Worm (Caenorhabditis elegans): ENCODE measurements around the gene C02B4.3.
A peak's percentile ranks its signal among the peaks of the same experiment; 100 is the strongest.

The C02B4.3 gene

ce11 chrX:12637978-12638377, 21.7 kb downstream of the C02B4.3 start:
- no peak for TF ChIP-seq ceh-19 (GFP tag; optimal IDR thresholded peaks at IDR 0.05)

- no peak for TF ChIP-seq unc-42 (tag; optimal IDR thresholded peaks at IDR 0.05)
- TF ChIP-seq elt-4 (tag; optimal IDR thresholded peaks at IDR 0.05): peak; percentile 17
- TF ChIP-seq nhr-11 (tag; optimal IDR thresholded peaks at IDR 0.05): no peak
- no peak for TF ChIP-seq C38D4.7 (GFP tag; optimal IDR thresholded peaks at IDR 0.05)
- peak; percentile 9 for TF ChIP-seq ceh-14 (tag; optimal IDR thresholded peaks at IDR 0.05)
- TF ChIP-seq C08G9.2 (tag; optimal IDR thresholded peaks at IDR 0.05): peak; percentile 18
- TF ChIP-seq ceh-18 (tag; optimal IDR thresholded peaks at IDR 0.05): no peak
- no peak for TF ChIP-seq F13H6.1 (tag; optimal IDR thresholded peaks at IDR 0.05)
- TF ChIP-seq hlh-13 (GFP tag; optimal IDR thresholded peaks at IDR 0.05): no peak
- TF ChIP-seq tbx-7 (tag; optimal IDR thresholded peaks at IDR 0.05): no peak
- TF ChIP-seq che-1 (tag; optimal IDR thresholded peaks at IDR 0.05): no peak
- TF ChIP-seq unc-86 (tag; optimal IDR thresholded peaks at IDR 0.05): no peak
- no peak for TF ChIP-seq ceh-2 (tag; optimal IDR thresholded peaks at IDR 0.05)
- TF ChIP-seq K02D7.2 (tag; optimal IDR thresholded peaks at IDR 0.05): no peak
- TF ChIP-seq fax-1 (tag; optimal IDR thresholded peaks at IDR 0.05): no peak
- no peak for TF ChIP-seq ceh-48 (tag; optimal IDR thresholded peaks at IDR 0.05)
- no peak for TF ChIP-seq unc-3 (GFP tag; conservative IDR thresholded peaks at IDR 0.05)
- no peak for TF ChIP-seq unc-3 (tag; optimal IDR thresholded peaks at IDR 0.05)
- TF ChIP-seq elt-2 (tag; optimal IDR thresholded peaks at IDR 0.05): no peak
- no peak for TF ChIP-seq sdc-2 (tag; optimal IDR thresholded peaks at IDR 0.05)
- TF ChIP-seq pha-2 (tag; optimal IDR thresholded peaks at IDR 0.05): no peak
- no peak for TF ChIP-seq ceh-9 (tag; optimal IDR thresholded peaks at IDR 0.05)
- no peak for TF ChIP-seq hlh-6 (tag; optimal IDR thresholded peaks at IDR 0.05)
- TF ChIP-seq ceh-22 (tag; optimal IDR thresholded peaks at IDR 0.05): no peak
These were observed 23.4 kb downstream of the C02B4.3 start for ce11 chrX:12636242-12636641.

ce11 chrX:12635010-12635409, 24.6 kb downstream of the C02B4.3 start:
- no peak for TF ChIP-seq hlh-15 (tag; optimal IDR thresholded peaks at IDR 0.05)
- no peak for TF ChIP-seq hlh-13 (GFP tag; optimal IDR thresholded peaks at IDR 0.05)
- TF ChIP-seq nhr-232 (tag; optimal IDR thresholded peaks at IDR 0.05): no peak
- peak; percentile 14 for TF ChIP-seq tbx-2 (tag; optimal IDR thresholded peaks at IDR 0.05)
- no peak for TF ChIP-seq ceh-6 (GFP tag; optimal IDR thresholded peaks at IDR 0.05)
- no peak for TF ChIP-seq unc-42 (tag; optimal IDR thresholded peaks at IDR 0.05)
- TF ChIP-seq odd-2 (tag; optimal IDR thresholded peaks at IDR 0.05): no peak
- TF ChIP-seq ceh-2 (tag; optimal IDR thresholded peaks at IDR 0.05): no peak
- TF ChIP-seq ceh-30 (tag; optimal IDR thresholded peaks at IDR 0.05): no peak
- no peak for TF ChIP-seq ceh-14 (tag; optimal IDR thresholded peaks at IDR 0.05)
- no peak for TF ChIP-seq ahr-1 (tag; optimal IDR thresholded peaks at IDR 0.05)
- TF ChIP-seq ceh-48 (tag; optimal IDR thresholded peaks at IDR 0.05): no peak
- no peak for TF ChIP-seq ceh-9 (tag; optimal IDR thresholded peaks at IDR 0.05)
- peak; percentile 22 for TF ChIP-seq sdc-2 (tag; optimal IDR thresholded peaks at IDR 0.05)
- TF ChIP-seq fkh-10 (GFP tag; optimal IDR thresholded peaks at IDR 0.05): no peak
- no peak for TF ChIP-seq Y22D7AL.16 (tag; optimal IDR thresholded peaks at IDR 0.05)
- TF ChIP-seq ceh-31 (tag; optimal IDR thresholded peaks at IDR 0.05): no peak
- TF ChIP-seq rnt-1 (tag; optimal IDR thresholded peaks at IDR 0.05): no peak
- peak; percentile 4 for TF ChIP-seq unc-55 (GFP tag; optimal IDR thresholded peaks at IDR 0.05)
- TF ChIP-seq pat-9 (tag; optimal IDR thresholded peaks at IDR 0.05): no peak
- no peak for TF ChIP-seq ets-4 (tag; optimal IDR thresholded peaks at IDR 0.05)
- no peak for TF ChIP-seq hlh-6 (tag; optimal IDR thresholded peaks at IDR 0.05)
- peak; percentile 20 for TF ChIP-seq dve-1 (tag; optimal IDR thresholded peaks at IDR 0.05)
- TF ChIP-seq nfya-1 (tag; optimal IDR thresholded peaks at IDR 0.05): peak; percentile 14
- no peak for TF ChIP-seq lim-6 (tag; optimal IDR thresholded peaks at IDR 0.05)
- peak; percentile 5 for TF ChIP-seq elt-2 (tag; optimal IDR thresholded peaks at IDR 0.05)
- TF ChIP-seq tbx-7 (tag; optimal IDR thresholded peaks at IDR 0.05): no peak
- TF ChIP-seq elt-4 (tag; optimal IDR thresholded peaks at IDR 0.05): no peak
- no peak for TF ChIP-seq ama-1 (optimal IDR thresholded peaks at IDR 0.05)
- no peak for TF ChIP-seq unc-86 (tag; optimal IDR thresholded peaks at IDR 0.05)
- TF ChIP-seq fax-1 (tag; optimal IDR thresholded peaks at IDR 0.05): no peak
- TF ChIP-seq hlh-8 (tag; optimal IDR thresholded peaks at IDR 0.05): no peak
- no peak for TF ChIP-seq ceh-19 (GFP tag; optimal IDR thresholded peaks at IDR 0.05)
- no peak for TF ChIP-seq gmeb-2 (tag; optimal IDR thresholded peaks at IDR 0.05)
- TF ChIP-seq mec-3 (tag; optimal IDR thresholded peaks at IDR 0.05; ENCODE audit: borderline replicate concordance): no peak
- no peak for TF ChIP-seq C08G9.2 (tag; optimal IDR thresholded peaks at IDR 0.05)
- no peak for TF ChIP-seq ztf-16 (tag; optimal IDR thresholded peaks at IDR 0.05)
- no peak for TF ChIP-seq dmd-4 (tag; optimal IDR thresholded peaks at IDR 0.05; ENCODE audit: borderline replicate concordance)

Measured in whole organism, late embryonic.